Fruit fly (Drosophila melanogaster): Measurements from ENCODE around the gene nej.

The nej gene

dm6 chrX:9640690-9641149 is 46.1 kb downstream of the nej start (continued):
- TF ChIP-seq topi (GFP tag; optimal IDR thresholded peaks at IDR 0.05) (peak; percentile 93), CG9139 (GFP tag; optimal IDR thresholded peaks at IDR 0.05) (peak; percentile 86), CG32006 (GFP tag; optimal IDR thresholded peaks at IDR 0.05) (peak; percentile 95), CG3032 (tag; optimal IDR thresholded peaks at IDR 0.05) (peak; percentile 85), CG7368 (GFP tag; optimal IDR thresholded peaks at IDR 0.05) (peak; percentile 90), CG34406 (GFP tag; optimal IDR thresholded peaks at IDR 0.05) (peak; percentile 93), Ets96B (tag; optimal IDR thresholded peaks at IDR 0.05) (peak; percentile 82), CG1621 (tag; optimal IDR thresholded peaks at IDR 0.05) (peak; percentile 84)

dm6 chrX:9638927-9639420 is 47.9 kb downstream of the nej start:
- TF ChIP-seq Ets96B (tag; optimal IDR thresholded peaks at IDR 0.05) (no peak), CG7368 (GFP tag; optimal IDR thresholded peaks at IDR 0.05) (no peak), CG15336 (GFP tag; IDR thresholded peaks at IDR 0.05) (peak; percentile 19; the same call in 1 of the 2 replicates), CG6276 (GFP tag; optimal IDR thresholded peaks at IDR 0.05) (peak; percentile 53), eg (GFP tag; IDR thresholded peaks at IDR 0.05) (peak; percentile 61; the same call in 2 of the 3 replicates), CG3032 (tag; optimal IDR thresholded peaks at IDR 0.05) (no peak), salr (GFP tag; optimal IDR thresholded peaks at IDR 0.05) (peak in 1 of 2 experiments; percentile 4), Ets21C (GFP tag; optimal IDR thresholded peaks at IDR 0.05) (no peak), CG8119 (GFP tag; IDR thresholded peaks at IDR 0.05) (peak; percentile 54; the same call in 2 of the 3 replicates)

DNA sequence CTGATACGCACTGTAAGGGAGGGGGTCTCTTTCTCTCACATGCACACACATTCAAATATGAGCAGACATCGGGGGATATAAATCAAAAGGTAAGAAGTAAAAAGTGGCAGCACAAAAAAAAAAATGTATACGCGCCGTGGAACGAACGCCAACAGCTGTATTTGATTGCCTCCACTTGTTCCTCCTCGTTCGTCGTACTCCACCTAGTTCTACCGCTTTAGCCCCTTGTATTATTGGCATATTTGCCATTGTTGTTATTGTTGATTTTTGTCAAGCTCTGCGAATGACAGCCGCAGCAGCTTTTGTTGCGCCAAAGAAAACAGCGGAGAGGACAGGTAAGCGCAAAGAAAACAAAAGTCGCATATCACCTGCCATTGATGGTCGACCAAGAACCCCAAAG is 50.0 kb downstream of the nej start:
- TF ChIP-seq salr (GFP tag; optimal IDR thresholded peaks at IDR 0.05) = no peak
- TF ChIP-seq Eip78C (GFP tag) = peak; percentile 65
- TF ChIP-seq CG6808 (GFP tag; optimal IDR thresholded peaks at IDR 0.05) = peak; percentile 0
- no peak for TF ChIP-seq CG6276 (GFP tag; optimal IDR thresholded peaks at IDR 0.05)
- TF ChIP-seq CG10631 (GFP tag; optimal IDR thresholded peaks at IDR 0.05) = no peak
- no peak for TF ChIP-seq CG4318 (GFP tag; optimal IDR thresholded peaks at IDR 0.05)
- no peak for TF ChIP-seq CG8632 (GFP tag; optimal IDR thresholded peaks at IDR 0.05)
- peak; percentile 31 for TF ChIP-seq esn (GFP tag; optimal IDR thresholded peaks at IDR 0.05)
- TF ChIP-seq OdsH (GFP tag; optimal IDR thresholded peaks at IDR 0.05) = no peak
- TF ChIP-seq eg (GFP tag; IDR thresholded peaks at IDR 0.05) = no peak
- TF ChIP-seq fkh (GFP tag; optimal IDR thresholded peaks at IDR 0.05) = peak; percentile 53
- TF ChIP-seq lz (GFP tag; optimal IDR thresholded peaks at IDR 0.05) = no peak
- no peak for TF ChIP-seq CG3032 (tag; optimal IDR thresholded peaks at IDR 0.05)
- no peak for TF ChIP-seq fd85E (GFP tag; optimal IDR thresholded peaks at IDR 0.05)
- peak; percentile 12 for TF ChIP-seq Sox14 (GFP tag; optimal IDR thresholded peaks at IDR 0.05)
- TF ChIP-seq vri (GFP tag; optimal IDR thresholded peaks at IDR 0.05) = peak; percentile 11
- no peak for TF ChIP-seq CG8119 (GFP tag; IDR thresholded peaks at IDR 0.05)
- TF ChIP-seq CG31627 (GFP tag; optimal IDR thresholded peaks at IDR 0.05) = no peak
- TF ChIP-seq ss (GFP tag; optimal IDR thresholded peaks at IDR 0.05) = peak; percentile 24 to 29
- TF ChIP-seq CG1621 (tag; optimal IDR thresholded peaks at IDR 0.05) = no peak

dm6 chrX:9617598-9618076 is 69.2 kb downstream of the nej start:
- TF ChIP-seq Eip78C (GFP tag) = no peak

DNA sequence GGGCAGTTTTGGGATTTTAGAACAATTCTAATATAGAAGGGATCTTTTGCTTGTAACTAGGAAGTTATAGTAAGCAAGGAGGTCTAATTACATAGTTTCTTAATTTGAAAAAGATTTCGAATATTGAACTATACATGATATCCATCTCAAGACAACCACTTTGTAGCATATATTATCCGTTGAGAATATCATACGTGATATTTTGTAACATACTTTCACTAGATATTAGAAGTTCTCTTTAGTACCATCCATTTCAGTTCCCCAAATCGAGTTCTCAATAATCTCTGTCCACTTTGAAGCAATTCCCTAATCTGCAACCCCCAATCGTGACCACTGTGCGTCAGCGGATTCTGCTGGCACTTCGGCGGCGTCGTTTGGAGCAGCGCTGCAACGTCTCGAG is 71.4 kb downstream of the nej start:
- peak; percentile 39 for TF ChIP-seq lz (GFP tag; optimal IDR thresholded peaks at IDR 0.05)
- no peak for TF ChIP-seq ss (GFP tag; optimal IDR thresholded peaks at IDR 0.05)
- TF ChIP-seq OdsH (GFP tag; optimal IDR thresholded peaks at IDR 0.05) = no peak
- TF ChIP-seq CG31627 (GFP tag; optimal IDR thresholded peaks at IDR 0.05) = peak; percentile 37
- TF ChIP-seq svp (GFP tag) = peak; percentile 72
- peak; percentile 22 for TF ChIP-seq Met (GFP tag; optimal IDR thresholded peaks at IDR 0.05)
- no peak for TF ChIP-seq CG34406 (GFP tag; optimal IDR thresholded peaks at IDR 0.05)
- TF ChIP-seq Blimp-1 (GFP tag; optimal IDR thresholded peaks at IDR 0.05) = no peak
- TF ChIP-seq Gug (GFP tag; IDR thresholded peaks at IDR 0.05) = no peak
- no peak for TF ChIP-seq acj6 (GFP tag; optimal IDR thresholded peaks at IDR 0.05)
- peak; percentile 31 for TF ChIP-seq Hr39 (GFP tag; optimal IDR thresholded peaks at IDR 0.05)
- no peak for TF ChIP-seq Ets21C (GFP tag; optimal IDR thresholded peaks at IDR 0.05)
- no peak for TF ChIP-seq CG11762 (GFP tag; optimal IDR thresholded peaks at IDR 0.05; ENCODE audit: insufficient read depth)
- peak; percentile 16 for TF ChIP-seq cyc (GFP tag; optimal IDR thresholded peaks at IDR 0.05)
- no peak for TF ChIP-seq Sox14 (GFP tag; optimal IDR thresholded peaks at IDR 0.05)
- no peak for TF ChIP-seq dsx (GFP tag; optimal IDR thresholded peaks at IDR 0.05; ENCODE audit: poor library complexity, severe bottlenecking)
- no peak for TF ChIP-seq CG16779 (tag; optimal IDR thresholded peaks at IDR 0.05)
- no peak for TF ChIP-seq Sox15 (GFP tag; optimal IDR thresholded peaks at IDR 0.05)
- TF ChIP-seq esn (GFP tag; optimal IDR thresholded peaks at IDR 0.05) = peak; percentile 52
- TF ChIP-seq Smox (GFP tag; optimal IDR thresholded peaks at IDR 0.05) = no peak
- TF ChIP-seq CG6163 (GFP tag; IDR thresholded peaks at IDR 0.05) = no peak
- no peak for TF ChIP-seq fd85E (GFP tag; optimal IDR thresholded peaks at IDR 0.05)
- no peak for TF ChIP-seq Hr38 (GFP tag; optimal IDR thresholded peaks at IDR 0.05)

All from whole organism, prepupa.